Worm (Caenorhabditis elegans) whole organism, late embryonic: ENCODE data around the gene C06G3.8.

Experiments
- C08G9.2 ChIP-seq: sonication (generic microtip); optimal IDR thresholded peaks from 2 replicates; lab custom pipeline; 2016; ENCODE audit warnings: mild to moderate bottlenecking, missing genetic modification characterization, moderate library complexity, missing compliant biosample characterization
- C38D4.7 ChIP-seq: fragments of 200-800 bp; sonication (Bioruptor generic); optimal IDR thresholded peaks from 2 replicates; lab custom pipeline; 2018; ENCODE audit warnings: mild to moderate bottlenecking, missing genetic modification characterization, moderate library complexity, missing compliant biosample characterization
- F13H6.1 ChIP-seq: sonication (generic microtip); optimal IDR thresholded peaks from 2 replicates; lab custom pipeline; 2016; ENCODE audit warnings: missing genetic modification characterization, missing compliant biosample characterization
- K02D7.2 ChIP-seq: sonication (generic microtip); optimal IDR thresholded peaks from 2 replicates; lab custom pipeline; 2017; ENCODE audit warnings: mild to moderate bottlenecking, missing genetic modification characterization, missing compliant biosample characterization
- T23F11.4 ChIP-seq: fragments of 200-800 bp; sonication (Bioruptor generic); optimal IDR thresholded peaks from 2 replicates; lab custom pipeline; 2018; ENCODE audit warnings: mild to moderate bottlenecking, missing genetic modification characterization, missing compliant biosample characterization
- Y22D7AL.16 ChIP-seq: sonication (generic microtip); optimal IDR thresholded peaks from 2 replicates; lab custom pipeline; 2016; ENCODE audit warnings: missing genetic modification characterization, missing compliant biosample characterization
- ama-1 ChIP-seq: fragments of 150-350 bp; optimal IDR thresholded peaks from 2 replicates; lab custom pipeline; 2014
- ceh-14 ChIP-seq: sonication (generic microtip); optimal IDR thresholded peaks from 2 replicates; lab custom pipeline; 2016; ENCODE audit warnings: missing genotype, missing genetic modification characterization, missing compliant biosample characterization
- ceh-18 ChIP-seq: sonication (generic microtip); optimal IDR thresholded peaks from 2 replicates; lab custom pipeline; 2016; ENCODE audit warnings: missing genetic modification characterization, missing compliant biosample characterization
- ceh-19 ChIP-seq: fragments of 200-800 bp; sonication (Bioruptor generic); optimal IDR thresholded peaks from 2 replicates; lab custom pipeline; 2018; ENCODE audit warnings: mild to moderate bottlenecking, missing genetic modification characterization, missing compliant biosample characterization
- ceh-2 ChIP-seq: sonication (generic microtip); optimal IDR thresholded peaks from 2 replicates; lab custom pipeline; 2016; ENCODE audit warnings: missing genotype, missing genetic modification characterization, missing compliant biosample characterization
- ceh-22 ChIP-seq: sonication (generic microtip); optimal IDR thresholded peaks from 2 replicates; lab custom pipeline; 2017; ENCODE audit warnings: missing biosample characterization, missing genetic modification characterization
- ceh-30 ChIP-seq: fragments of 150-350 bp; optimal IDR thresholded peaks from 2 replicates; lab custom pipeline; 2014; ENCODE audit warnings: missing biosample characterization, missing genetic modification characterization
- ceh-31 ChIP-seq: sonication (generic microtip); optimal IDR thresholded peaks from 2 replicates; lab custom pipeline; 2016; ENCODE audit warnings: missing genetic modification characterization, missing compliant biosample characterization
- ceh-34 ChIP-seq: sonication (generic microtip); optimal IDR thresholded peaks from 2 replicates; lab custom pipeline; 2016; ENCODE audit warnings: mild to moderate bottlenecking, missing genetic modification characterization, missing compliant biosample characterization
- ceh-45 ChIP-seq: fragments of 200-800 bp; sonication (Bioruptor generic); IDR thresholded peaks from 2 replicates; pipeline ENCODE4 v1.3.6; 2022; ENCODE audit warnings: missing genetic modification reagents, missing genetic modification characterization, missing compliant biosample characterization
- ceh-48 ChIP-seq: sonication (generic microtip); optimal IDR thresholded peaks from 2 replicates; lab custom pipeline; 2016; ENCODE audit warnings: missing genetic modification characterization, inconsistent platforms, missing compliant biosample characterization
- dmd-4 ChIP-seq: sonication (generic microtip); optimal IDR thresholded peaks from 2 replicates; lab custom pipeline; 2016; ENCODE audit warnings: borderline replicate concordance, missing genetic modification characterization, missing compliant biosample characterization
- dve-1 ChIP-seq: sonication (generic microtip); optimal IDR thresholded peaks from 2 replicates; lab custom pipeline; 2017; ENCODE audit warnings: antibody characterized with exemption, mild to moderate bottlenecking, missing genetic modification characterization, missing compliant biosample characterization
- elt-2 ChIP-seq: sonication (generic microtip); optimal IDR thresholded peaks from 2 replicates; lab custom pipeline; 2016; ENCODE audit warnings: missing genetic modification reagents, missing genetic modification characterization, missing compliant biosample characterization
- eyg-1 ChIP-seq: sonication (generic microtip); optimal IDR thresholded peaks from 2 replicates; lab custom pipeline; 2016; ENCODE audit warnings: missing genotype, missing genetic modification characterization, missing compliant biosample characterization
- fax-1 ChIP-seq: sonication (generic microtip); optimal IDR thresholded peaks from 2 replicates; lab custom pipeline; 2016; ENCODE audit warnings: missing genotype, missing genetic modification characterization, missing compliant biosample characterization
- fkh-10 ChIP-seq: fragments of 150-350 bp; optimal IDR thresholded peaks from 2 replicates; lab custom pipeline; 2014; ENCODE audit warnings: missing biosample characterization, missing genetic modification reagents, missing genetic modification characterization
- fkh-6 ChIP-seq: sonication (generic microtip); optimal IDR thresholded peaks from 2 replicates; lab custom pipeline; 2016; ENCODE audit warnings: missing genetic modification characterization, missing compliant biosample characterization
- gmeb-2 ChIP-seq: sonication (generic microtip); optimal IDR thresholded peaks from 2 replicates; lab custom pipeline; 2016; ENCODE audit warnings: missing genetic modification characterization, inconsistent platforms, missing compliant biosample characterization
- hlh-13 ChIP-seq: fragments of 200-800 bp; sonication (Bioruptor generic); optimal IDR thresholded peaks from 2 replicates; lab custom pipeline; 2018; ENCODE audit warnings: mild to moderate bottlenecking, missing genetic modification characterization, missing compliant biosample characterization
- hlh-15 ChIP-seq: sonication (generic microtip); optimal IDR thresholded peaks from 2 replicates; lab custom pipeline; 2016; ENCODE audit warnings: missing genetic modification characterization, missing compliant biosample characterization
- hlh-30 ChIP-seq: sonication (generic microtip); optimal IDR thresholded peaks from 2 replicates; lab custom pipeline; 2017; ENCODE audit warnings: antibody characterized with exemption, missing genetic modification characterization, missing compliant biosample characterization; ENCODE audit not compliant: insufficient read depth
- hlh-6 ChIP-seq: sonication (generic microtip); optimal IDR thresholded peaks from 2 replicates; lab custom pipeline; 2016; ENCODE audit warnings: missing genotype, missing genetic modification characterization, missing compliant biosample characterization
- hlh-8 ChIP-seq: sonication (generic microtip); optimal IDR thresholded peaks from 2 replicates; lab custom pipeline; 2016; ENCODE audit warnings: missing genotype, missing genetic modification characterization, missing compliant biosample characterization
- lim-6 ChIP-seq: sonication (generic microtip); optimal IDR thresholded peaks from 2 replicates; lab custom pipeline; 2016; ENCODE audit warnings: missing genetic modification characterization, missing compliant biosample characterization
- lin-11 ChIP-seq: fragments of 200-800 bp; sonication (Bioruptor generic); optimal IDR thresholded peaks from 2 replicates; lab custom pipeline; 2018; ENCODE audit warnings: mild to moderate bottlenecking, missing genetic modification characterization, missing compliant biosample characterization
- nfya-1 ChIP-seq: sonication (generic microtip); optimal IDR thresholded peaks from 2 replicates; lab custom pipeline; 2017; ENCODE audit warnings: missing genetic modification characterization, mild to moderate bottlenecking, missing compliant biosample characterization, antibody characterized with exemption, moderate library complexity
- nhr-232 ChIP-seq: sonication (generic microtip); optimal IDR thresholded peaks from 2 replicates; lab custom pipeline; 2016; ENCODE audit warnings: missing genetic modification characterization, missing compliant biosample characterization
- odd-2 ChIP-seq: sonication (generic microtip); optimal IDR thresholded peaks from 2 replicates; lab custom pipeline; 2017; ENCODE audit warnings: antibody characterized with exemption, mild to moderate bottlenecking, missing genetic modification characterization, missing compliant biosample characterization
- pag-3 ChIP-seq: sonication (generic microtip); optimal IDR thresholded peaks from 2 replicates; lab custom pipeline; 2016; ENCODE audit warnings: missing compliant biosample characterization, missing genetic modification characterization, borderline replicate concordance
- pax-1 ChIP-seq: fragments of 150-350 bp; optimal IDR thresholded peaks from 2 replicates; lab custom pipeline; 2014; ENCODE audit warnings: missing biosample characterization, missing genetic modification characterization
- pha-2 ChIP-seq: sonication (generic microtip); optimal IDR thresholded peaks from 2 replicates; lab custom pipeline; 2017; ENCODE audit warnings: mild to moderate bottlenecking, missing genetic modification characterization, missing compliant biosample characterization
- rnt-1 ChIP-seq: sonication (generic microtip); optimal IDR thresholded peaks from 2 replicates; lab custom pipeline; 2016; ENCODE audit warnings: missing genetic modification characterization, missing compliant biosample characterization
- sdc-2 ChIP-seq: sonication (generic microtip); optimal IDR thresholded peaks from 2 replicates; lab custom pipeline; 2016; ENCODE audit warnings: missing genotype, missing genetic modification characterization, missing compliant biosample characterization
- sox-2 ChIP-seq: fragments of 200-800 bp; sonication (Bioruptor generic); IDR thresholded peaks from 2 replicates; pipeline ENCODE4 v1.3.6; 2022; ENCODE audit warnings: missing genetic modification reagents, missing genetic modification characterization, missing compliant biosample characterization
- sox-4 ChIP-seq: sonication (generic microtip); optimal IDR thresholded peaks from 2 replicates; lab custom pipeline; 2017; ENCODE audit warnings: mild to moderate bottlenecking, missing genetic modification characterization, inconsistent platforms, missing compliant biosample characterization
- syd-9 ChIP-seq: sonication (generic microtip); optimal IDR thresholded peaks from 2 replicates; lab custom pipeline; 2016; ENCODE audit warnings: mild to moderate bottlenecking, missing genetic modification characterization, moderate library complexity, missing compliant biosample characterization
- tbx-2 ChIP-seq: sonication (generic microtip); optimal IDR thresholded peaks from 2 replicates; lab custom pipeline; 2016; ENCODE audit warnings: missing genetic modification characterization, missing compliant biosample characterization
- ttx-3 ChIP-seq: sonication (generic microtip); optimal IDR thresholded peaks from 2 replicates; lab custom pipeline; 2016; ENCODE audit warnings: missing genetic modification reagents, missing genetic modification characterization, missing compliant biosample characterization
- unc-55 ChIP-seq: sonication (generic microtip); optimal IDR thresholded peaks from 2 replicates; lab custom pipeline; 2017; ENCODE audit warnings: missing biosample characterization, missing genetic modification reagents, missing genetic modification characterization
- unc-86 ChIP-seq: sonication (generic microtip); optimal IDR thresholded peaks from 2 replicates; lab custom pipeline; 2016; ENCODE audit warnings: missing genetic modification characterization, missing compliant biosample characterization
- zip-5 ChIP-seq: sonication (generic microtip); optimal IDR thresholded peaks from 2 replicates; lab custom pipeline; 2016; ENCODE audit warnings: missing genetic modification characterization, missing compliant biosample characterization

The C06G3.8 gene

DNA sequence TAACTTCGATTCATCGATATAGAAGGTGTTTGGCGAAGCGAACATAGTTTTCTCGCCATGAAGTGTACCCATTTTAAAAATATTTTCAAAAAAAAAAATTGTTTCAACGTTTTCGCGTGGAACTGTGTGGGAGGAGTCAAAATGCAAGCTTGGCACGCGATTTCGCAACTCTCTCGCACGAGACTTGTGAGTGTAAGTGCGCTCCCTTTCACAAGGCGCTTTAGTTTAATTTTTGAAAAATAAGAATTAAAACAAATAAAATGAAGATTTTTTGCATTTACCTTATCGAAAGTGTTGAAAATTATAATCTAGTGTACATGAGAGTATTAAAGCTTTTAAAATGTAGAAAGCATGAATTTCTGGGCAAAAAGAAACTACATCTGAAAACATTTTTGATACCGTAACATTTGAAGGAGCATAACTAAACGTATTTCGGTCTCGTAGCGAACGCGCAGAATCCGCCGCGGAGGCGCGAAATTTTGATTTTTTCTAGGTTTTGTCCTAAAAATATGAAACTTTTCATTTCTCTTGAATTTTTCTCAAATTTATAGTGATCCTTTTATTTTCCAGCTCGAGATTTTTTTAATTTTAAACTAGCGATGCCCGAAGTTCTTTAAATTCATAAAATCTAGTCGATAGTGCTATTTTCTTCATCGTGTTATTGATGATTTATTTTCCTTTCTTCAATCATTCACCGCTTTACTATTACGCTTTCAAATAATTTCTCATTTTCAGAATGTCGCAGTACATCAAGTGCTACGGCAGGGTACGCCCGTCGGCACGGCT is 7.3 kb upstream of the C06G3.8 start, which contains the start of the genes cogc-2 and klp-18 (continued):
- TF ChIP-seq lin-11 (tag; lab: Kevin White, UChicago) = peak; percentile 29
- peak; percentile 62 for TF ChIP-seq ceh-14 (tag; lab: Kevin White, UChicago)
- TF ChIP-seq ceh-30 (tag; lab: Kevin White, UChicago) = no peak
- TF ChIP-seq odd-2 (tag; lab: Kevin White, UChicago) = peak; percentile 16
- TF ChIP-seq ceh-19 (GFP tag; lab: Kevin White, UChicago) = no peak
- TF ChIP-seq lim-6 (tag; lab: Kevin White, UChicago) = no peak
- TF ChIP-seq eyg-1 = no peak
- TF ChIP-seq pag-3 (tag; lab: Kevin White, UChicago) = no peak
- TF ChIP-seq K02D7.2 (tag; lab: Kevin White, UChicago) = no peak
- peak; percentile 80 for TF ChIP-seq elt-2
- TF ChIP-seq ceh-31 (tag; lab: Kevin White, UChicago) = peak; percentile 71
- TF ChIP-seq ceh-48 (tag; lab: Kevin White, UChicago) = peak; percentile 20
- TF ChIP-seq syd-9 (tag; lab: Kevin White, UChicago) = no peak
- TF ChIP-seq pax-1 (tag; lab: Kevin White, UChicago) = peak; percentile 46
- peak; percentile 8 for TF ChIP-seq rnt-1 (tag; lab: Kevin White, UChicago)
- peak; percentile 4 for TF ChIP-seq fkh-10 (GFP tag; lab: Kevin White, UChicago)
- TF ChIP-seq sox-4 (tag; lab: Kevin White, UChicago) = peak; percentile 67
- TF ChIP-seq ttx-3 (tag; lab: Kevin White, UChicago) = peak; percentile 44
- no peak for TF ChIP-seq hlh-13 (GFP tag; lab: Kevin White, UChicago)
- peak; percentile 71 for TF ChIP-seq hlh-30
- TF ChIP-seq T23F11.4 = no peak
- TF ChIP-seq nfya-1 = peak; percentile 76
- TF ChIP-seq hlh-15 = no peak
- no peak for TF ChIP-seq hlh-6 (tag; lab: Kevin White, UChicago)
- TF ChIP-seq hlh-8 = peak; percentile 44
- TF ChIP-seq ceh-45 = 0 out of 2 replicates have a peak, but pooled peaks have one; percentile 15
- TF ChIP-seq ceh-2 (tag; lab: Kevin White, UChicago) = peak; percentile 77
- TF ChIP-seq C08G9.2 = peak; percentile 21
- peak; percentile 72 for TF ChIP-seq tbx-2
- TF ChIP-seq Y22D7AL.16 (tag; lab: Kevin White, UChicago) = peak; percentile 22
- TF ChIP-seq F13H6.1 (tag; lab: Kevin White, UChicago) = no peak
- peak; percentile 72 for TF ChIP-seq gmeb-2 (tag; lab: Kevin White, UChicago)
- peak; percentile 45 for TF ChIP-seq ceh-18 (tag; lab: Kevin White, UChicago)
- TF ChIP-seq sdc-2 (tag; lab: Kevin White, UChicago) = peak; percentile 45
- peak; percentile 24 for TF ChIP-seq C38D4.7 (GFP tag; lab: Kevin White, UChicago)
- no peak for TF ChIP-seq ceh-22 (tag; lab: Kevin White, UChicago)
- peak; percentile 48 for TF ChIP-seq unc-86 (tag; lab: Kevin White, UChicago)
- peak; percentile 52 for TF ChIP-seq pha-2 (tag; lab: Kevin White, UChicago)
- TF ChIP-seq zip-5 (tag; lab: Kevin White, UChicago) = peak; percentile 18
- peak; percentile 46 for TF ChIP-seq fax-1 (tag; lab: Kevin White, UChicago)
- TF ChIP-seq ama-1 = no peak
- no peak for TF ChIP-seq unc-55
- TF ChIP-seq nhr-232 = peak; percentile 18
- no peak for TF ChIP-seq sox-2 (GFP tag; lab: Robert Waterston, UW)
- no peak for TF ChIP-seq dve-1 (tag; lab: Kevin White, UChicago)
- TF ChIP-seq ceh-34 (tag; lab: Kevin White, UChicago) = peak; percentile 44
- peak; percentile 36 for TF ChIP-seq fkh-6 (tag; lab: Kevin White, UChicago)
- TF ChIP-seq dmd-4 (tag; lab: Kevin White, UChicago) = no peak
